Worm (Caenorhabditis elegans) whole organism, early embryonic: ENCODE data around the gene Y8A9A.2.

Source experiments
- ama-1 ChIP-seq: fragments of 150-350 bp; optimal IDR thresholded peaks from 2 replicates; lab custom pipeline; 2014
- scrt-1 ChIP-seq: fragments of 200-800 bp; sonication (Bioruptor generic); IDR thresholded peaks from 2 replicates; pipeline ENCODE4 v1.3.6; 2022; ENCODE audit warnings: missing genetic modification characterization, missing compliant biosample characterization

DNA sequence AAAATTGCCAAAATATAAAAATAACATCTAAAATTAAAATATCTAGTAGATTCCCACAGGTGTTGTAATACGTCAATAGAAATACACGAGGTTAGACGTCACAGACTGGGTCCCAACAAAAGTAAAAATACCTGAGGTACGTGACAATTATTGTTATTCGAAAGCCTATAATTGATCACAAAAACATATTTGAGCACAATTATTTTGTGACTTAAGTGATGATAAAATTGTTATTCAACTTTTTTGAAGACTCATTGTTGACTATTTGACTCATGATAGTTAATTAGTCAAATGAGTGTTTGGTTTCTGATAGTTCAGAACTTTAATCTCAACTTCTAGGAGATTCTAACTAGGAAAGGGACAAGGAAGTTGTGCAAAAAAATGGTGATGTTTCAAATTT lies 17.6 kb upstream of the Y8A9A.2 start:
- TF ChIP-seq scrt-1 (GFP tag; lab: Robert Waterston, UW) (no peak), ama-1 (lab: Kevin White, UChicago) (no peak)
